Fruit fly (Drosophila melanogaster) whole organism, embryonic: Measurements from ENCODE around the gene Tango2.

Source experiments
- BtbVII ChIP-seq: fragments of 200-800 bp; sonication (Bioruptor generic); optimal IDR thresholded peaks from 3 replicates; lab custom pipeline; 2017; ENCODE audit warnings: missing biosample characterization, mild to moderate bottlenecking, missing genetic modification characterization
- CG10209 ChIP-seq: fragments of 200-800 bp; sonication (Bioruptor generic); optimal IDR thresholded peaks from 3 replicates; lab custom pipeline; 2017; ENCODE audit warnings: missing biosample characterization, mild to moderate bottlenecking, missing genetic modification characterization, missing genetic modification reagents
- CG1024 ChIP-seq: fragments of 200-800 bp; sonication (Bioruptor generic); IDR thresholded peaks from 2 replicates; pipeline ENCODE4 v1.3.6; 2022; ENCODE audit warnings: missing biosample characterization, missing genetic modification characterization
- CG10431 ChIP-seq: fragments of 200-800 bp; sonication (Bioruptor generic); optimal IDR thresholded peaks from 3 replicates; lab custom pipeline; 2018; ENCODE audit warnings: missing biosample characterization, mild to moderate bottlenecking, missing genetic modification characterization
- CG11456 ChIP-seq: fragments of 200-800 bp; sonication (Bioruptor generic); IDR thresholded peaks from 3 replicates; pipeline ENCODE4 v1.3.6; 2022; ENCODE audit warnings: missing biosample characterization, missing genetic modification characterization
- CG11560 ChIP-seq: fragments of 200-800 bp; sonication (Bioruptor generic); IDR thresholded peaks from 3 replicates; pipeline ENCODE4 v1.3.6; 2022; ENCODE audit warnings: missing biosample characterization, missing genetic modification characterization
- CG12104 ChIP-seq: fragments of 200-800 bp; sonication (Bioruptor generic); optimal IDR thresholded peaks from 3 replicates; lab custom pipeline; 2016; ENCODE audit warnings: missing biosample characterization, missing genetic modification characterization
- CG13424 ChIP-seq: fragments of 200-800 bp; sonication (Bioruptor generic); optimal IDR thresholded peaks from 2 replicates; lab custom pipeline; 2019; ENCODE audit warnings: missing biosample characterization, mild to moderate bottlenecking, missing genetic modification characterization, moderate library complexity
- CG14014 ChIP-seq: fragments of 200-800 bp; sonication (Bioruptor generic); IDR thresholded peaks from 2 replicates; pipeline ENCODE4 v1.3.6; 2022; ENCODE audit warnings: missing biosample characterization, missing genetic modification characterization
- CG17912 ChIP-seq: fragments of 200-800 bp; sonication (Bioruptor generic); optimal IDR thresholded peaks from 2 replicates; lab custom pipeline; 2018; ENCODE audit warnings: missing biosample characterization, mild to moderate bottlenecking, missing genetic modification characterization
- CG2712 ChIP-seq: fragments of 200-800 bp; optimal IDR thresholded peaks from 3 replicates; lab custom pipeline; 2019; ENCODE audit warnings: missing biosample characterization, mild to moderate bottlenecking, missing genetic modification characterization, moderate library complexity
- CG2875 ChIP-seq: fragments of 200-800 bp; sonication (Bioruptor generic); optimal IDR thresholded peaks from 2 replicates; lab custom pipeline; 2017; ENCODE audit warnings: missing biosample characterization, mild to moderate bottlenecking, missing genetic modification characterization, missing genetic modification reagents
- CG30403 ChIP-seq: fragments of 200-800 bp; sonication (Bioruptor generic); optimal IDR thresholded peaks from 3 replicates; lab custom pipeline; 2016; ENCODE audit warnings: missing biosample characterization, missing genetic modification characterization
- CG31388 ChIP-seq: fragments of 200-800 bp; sonication (Bioruptor generic); optimal IDR thresholded peaks from 2 replicates; lab custom pipeline; 2016; ENCODE audit warnings: missing biosample characterization, missing genetic modification characterization
- CG3407 ChIP-seq: fragments of 200-800 bp; sonication (Bioruptor generic); optimal IDR thresholded peaks from 2 replicates; lab custom pipeline; 2018; ENCODE audit warnings: missing biosample characterization, mild to moderate bottlenecking, missing genetic modification characterization
- CG6272 ChIP-seq: fragments of 200-800 bp; sonication (Bioruptor generic); IDR thresholded peaks from 2 replicates; pipeline ENCODE4 v1.3.6; 2022; ENCODE audit warnings: missing biosample characterization, missing genetic modification characterization
- CG6654 ChIP-seq: fragments of 200-800 bp; sonication (Bioruptor generic); optimal IDR thresholded peaks from 2 replicates; lab custom pipeline; 2017; ENCODE audit warnings: missing biosample characterization, mild to moderate bottlenecking, missing genetic modification characterization
- CG7357 ChIP-seq: fragments of 200-800 bp; sonication (Bioruptor generic); IDR thresholded peaks from 3 replicates; pipeline ENCODE4 v1.3.6; 2022; ENCODE audit warnings: missing biosample characterization, missing genetic modification characterization
- CG7786 ChIP-seq: fragments of 200-800 bp; sonication (Bioruptor generic); optimal IDR thresholded peaks from 2 replicates; lab custom pipeline; 2016; ENCODE audit warnings: missing biosample characterization, missing genetic modification characterization
- Dll ChIP-seq: fragments of 200-800 bp; sonication (Bioruptor generic); IDR thresholded peaks from 4 replicates; pipeline ENCODE4 v1.3.6; 2022; ENCODE audit warnings: missing biosample characterization, missing genetic modification characterization; ENCODE audit not compliant: partially characterized antibody
- E2f2 ChIP-seq: fragments of 200-800 bp; sonication (Bioruptor generic); IDR thresholded peaks from 2 replicates; pipeline ENCODE4 v1.3.6; 2022; ENCODE audit warnings: missing biosample characterization, missing genetic modification characterization
- Ets97D ChIP-seq: fragments of 200-800 bp; sonication (Bioruptor generic); optimal IDR thresholded peaks from 3 replicates; lab custom pipeline; 2016; ENCODE audit warnings: missing biosample characterization, missing genetic modification characterization
- HHEX ChIP-seq: fragments of 200-800 bp; sonication (Bioruptor generic); optimal IDR thresholded peaks from 3 replicates; lab custom pipeline; 2017; ENCODE audit warnings: missing biosample characterization, mild to moderate bottlenecking, missing genetic modification characterization, missing genetic modification reagents
- HLH54F ChIP-seq: fragments of 200-800 bp; sonication (Bioruptor generic); optimal IDR thresholded peaks from 3 replicates; lab custom pipeline; 2016; ENCODE audit warnings: missing biosample characterization, missing genetic modification characterization
- Hr39 ChIP-seq: fragments of >200 bp; optimal IDR thresholded peaks from 2 replicates; lab custom pipeline; 2017
- Jarid2 ChIP-seq: fragments of 200-800 bp; sonication (Bioruptor generic); optimal IDR thresholded peaks from 3 replicates; lab custom pipeline; 2017; ENCODE audit warnings: mild to moderate bottlenecking, missing biosample characterization, missing genetic modification reagents, missing genetic modification characterization
- MBD-R2 ChIP-seq: fragments of 200-800 bp; sonication (Bioruptor generic); IDR thresholded peaks from 2 replicates; pipeline ENCODE4 v1.3.6; 2022; ENCODE audit warnings: missing biosample characterization, missing genetic modification characterization
- Max ChIP-seq: fragments of 200-800 bp; sonication (Bioruptor generic); optimal IDR thresholded peaks from 2 replicates; lab custom pipeline; 2016; ENCODE audit warnings: missing biosample characterization, mild to moderate bottlenecking, missing genetic modification characterization
- Nf-YC ChIP-seq: fragments of 200-800 bp; optimal IDR thresholded peaks from 3 replicates; lab custom pipeline; 2019; ENCODE audit warnings: missing biosample characterization, mild to moderate bottlenecking, missing genetic modification characterization, moderate library complexity
- Oaz ChIP-seq: fragments of 200-800 bp; sonication (Bioruptor generic); IDR thresholded peaks from 2 replicates; pipeline ENCODE4 v1.3.6; 2022; ENCODE audit warnings: missing biosample characterization, missing genetic modification characterization
- Sin3A ChIP-seq: fragments of >200 bp; optimal IDR thresholded peaks from 2 replicates; lab custom pipeline; 2018
- Sry-β ChIP-seq: fragments of 200-800 bp; sonication (Bioruptor generic); optimal IDR thresholded peaks from 2 replicates; lab custom pipeline; 2018; ENCODE audit warnings: missing biosample characterization, mild to moderate bottlenecking, missing genetic modification characterization, moderate library complexity
- Taf1 ChIP-seq: fragments of 200-800 bp; sonication (Bioruptor generic); IDR thresholded peaks from 2 replicates; pipeline ENCODE4 v1.3.6; 2022; ENCODE audit warnings: missing biosample characterization, missing genetic modification characterization
- bcd ChIP-seq: fragments of 200-800 bp; sonication (Bioruptor generic); optimal IDR thresholded peaks from 2 replicates; lab custom pipeline; 2017; ENCODE audit warnings: missing biosample characterization, mild to moderate bottlenecking, missing genetic modification characterization
- crol ChIP-seq: fragments of 200-800 bp; sonication (Bioruptor generic); IDR thresholded peaks from 2 replicates; pipeline ENCODE4 v1.3.6; 2022; ENCODE audit warnings: missing biosample characterization, missing genetic modification characterization
- cwo ChIP-seq: fragments of 200-800 bp; sonication (Bioruptor generic); optimal IDR thresholded peaks from 3 replicates; lab custom pipeline; 2017; ENCODE audit warnings: missing biosample characterization, missing genetic modification characterization, mild to moderate bottlenecking, moderate library complexity, missing genetic modification reagents
- disco-r ChIP-seq: fragments of 200-800 bp; sonication (Bioruptor generic); optimal IDR thresholded peaks from 2 replicates; lab custom pipeline; 2016; ENCODE audit warnings: missing biosample characterization, missing genetic modification characterization
- dysf ChIP-seq: fragments of 200-800 bp; sonication (Bioruptor generic); IDR thresholded peaks from 3 replicates; pipeline ENCODE4 v1.3.6; 2022; ENCODE audit warnings: missing biosample characterization, missing genetic modification characterization
- en ChIP-seq: fragments of 200-800 bp; sonication (Bioruptor generic); optimal IDR thresholded peaks from 2 replicates; lab custom pipeline; 2016; ENCODE audit warnings: missing biosample characterization, missing genetic modification characterization
- eve ChIP-seq, 2 experiments: fragments of >200 bp; optimal IDR thresholded peaks; 2 replicates each; lab custom pipeline; 2017; ENCODE audit warnings: missing biosample characterization in 2 of 2, missing genetic modification characterization in 2 of 2
- ewg ChIP-seq: fragments of 200-800 bp; sonication (Bioruptor generic); optimal IDR thresholded peaks from 3 replicates; lab custom pipeline; 2017; ENCODE audit warnings: mild to moderate bottlenecking, missing biosample characterization, missing genetic modification reagents, missing genetic modification characterization
- fd64A ChIP-seq: fragments of 200-800 bp; sonication (Bioruptor generic); optimal IDR thresholded peaks from 3 replicates; lab custom pipeline; 2018; ENCODE audit warnings: missing biosample characterization, mild to moderate bottlenecking, missing genetic modification characterization
- gce ChIP-seq: fragments of 200-800 bp; sonication (Bioruptor generic); IDR thresholded peaks from 3 replicates; pipeline ENCODE4 v1.3.6; 2022; ENCODE audit warnings: missing biosample characterization, missing genetic modification characterization
- grn ChIP-seq: fragments of 200-800 bp; sonication (Bioruptor generic); optimal IDR thresholded peaks from 3 replicates; lab custom pipeline; 2017; ENCODE audit warnings: missing biosample characterization, missing genetic modification characterization
- onecut ChIP-seq: fragments of 200-800 bp; sonication (Bioruptor generic); IDR thresholded peaks from 2 replicates; pipeline ENCODE4 v1.3.6; 2022; ENCODE audit warnings: missing biosample characterization, missing genetic modification characterization
- ranshi ChIP-seq: fragments of 200-800 bp; sonication (Bioruptor generic); IDR thresholded peaks from 2 replicates; pipeline ENCODE4 v1.3.6; 2022; ENCODE audit warnings: missing biosample characterization, missing genetic modification characterization
- row ChIP-seq: fragments of 200-800 bp; sonication (Bioruptor generic); IDR thresholded peaks from 3 replicates; pipeline ENCODE4 v1.3.6; 2022; ENCODE audit warnings: missing biosample characterization, missing genetic modification characterization
- sens-2 ChIP-seq: fragments of 200-800 bp; sonication (Bioruptor generic); IDR thresholded peaks from 2 replicates; pipeline ENCODE4 v1.3.6; 2022; ENCODE audit warnings: missing biosample characterization, missing genetic modification characterization
- so ChIP-seq: fragments of 200-800 bp; sonication (Bioruptor generic); IDR thresholded peaks from 3 replicates; pipeline ENCODE4 v1.3.6; 2022; ENCODE audit warnings: missing biosample characterization, missing genetic modification characterization
- trem ChIP-seq: fragments of 200-800 bp; optimal IDR thresholded peaks from 3 replicates; lab custom pipeline; 2019; ENCODE audit warnings: missing biosample characterization, mild to moderate bottlenecking, missing genetic modification characterization, moderate library complexity
- wek ChIP-seq: fragments of 200-800 bp; sonication (Bioruptor generic); optimal IDR thresholded peaks from 3 replicates; lab custom pipeline; 2018; ENCODE audit warnings: missing biosample characterization, mild to moderate bottlenecking, missing genetic modification characterization, moderate library complexity
- wor ChIP-seq: fragments of 200-800 bp; sonication (Bioruptor generic); IDR thresholded peaks from 2 replicates; pipeline ENCODE4 v1.3.6; 2022; ENCODE audit warnings: missing biosample characterization, missing genetic modification characterization
- zfh1 ChIP-seq: fragments of 200-800 bp; sonication (Bioruptor generic); IDR thresholded peaks from 3 replicates; pipeline ENCODE4 v1.3.6; 2022; ENCODE audit warnings: missing biosample characterization, missing genetic modification characterization

Tango2 gene

dm6 chrX:13568127-13568526 lies 48.7 kb upstream of the Tango2 start (continued):
- TF ChIP-seq HHEX (GFP tag; lab: Kevin White, UChicago) = no peak
- TF ChIP-seq so (GFP tag; lab: Robert Waterston, UW) = no peak
- peak; percentile 50; the same call in 1 of the 3 replicates for TF ChIP-seq zfh1 (GFP tag; lab: Robert Waterston, UW)
- peak; percentile 35; the same call in 1 of the 3 replicates for TF ChIP-seq CG11456
- TF ChIP-seq Taf1 (GFP tag; lab: Robert Waterston, UW) = no peak
- no peak for TF ChIP-seq HLH54F
- no peak for TF ChIP-seq Ets97D (GFP tag; lab: Kevin White, UChicago)
- TF ChIP-seq CG2875 (GFP tag; lab: Kevin White, UChicago) = no peak
- no peak for TF ChIP-seq Oaz (GFP tag; lab: Robert Waterston, UW)
- TF ChIP-seq wek (GFP tag; lab: Kevin White, UChicago) = no peak
- TF ChIP-seq CG6654 (GFP tag; lab: Kevin White, UChicago) = no peak
- no peak for TF ChIP-seq en (GFP tag; lab: Kevin White, UChicago)
- no peak for TF ChIP-seq Dll
- no peak for TF ChIP-seq disco-r (GFP tag; lab: Kevin White, UChicago)
- TF ChIP-seq eve (GFP tag; optimal IDR thresholded peaks at IDR 0.05; lab: Kevin White, UChicago) = peak in 1 of 2 experiments; percentile 30
- no peak for TF ChIP-seq E2f2 (GFP tag; lab: Robert Waterston, UW)
- no peak for TF ChIP-seq CG17912 (GFP tag; lab: Kevin White, UChicago)
- TF ChIP-seq grn (GFP tag; lab: Kevin White, UChicago) = no peak
- TF ChIP-seq dysf = peak; percentile 57; the same call in 2 of the 3 replicates
- TF ChIP-seq CG7786 = no peak
- no peak for TF ChIP-seq wor (GFP tag; lab: Robert Waterston, UW)
- TF ChIP-seq CG6272 (GFP tag; lab: Robert Waterston, UW) = no peak
- TF ChIP-seq CG30403 (GFP tag; lab: Kevin White, UChicago) = peak; percentile 25
- no peak for TF ChIP-seq CG3407 (GFP tag; lab: Kevin White, UChicago)
- no peak for TF ChIP-seq BtbVII (GFP tag; lab: Kevin White, UChicago)
- TF ChIP-seq Jarid2 = no peak
- no peak for TF ChIP-seq Nf-YC (tag; lab: Kevin White, UChicago)
- TF ChIP-seq Sry-β (GFP tag; lab: Kevin White, UChicago) = no peak
- TF ChIP-seq CG7357 = no peak
- TF ChIP-seq CG31388 (GFP tag; lab: Kevin White, UChicago) = no peak
- TF ChIP-seq CG13424 (tag; lab: Kevin White, UChicago) = peak; percentile 16
- TF ChIP-seq sens-2 = no peak
- 0 out of 2 replicates have a peak, but pooled peaks have one; percentile 24 for TF ChIP-seq ranshi (GFP tag; lab: Robert Waterston, UW)
- no peak for TF ChIP-seq MBD-R2
- TF ChIP-seq CG10209 (GFP tag; lab: Kevin White, UChicago) = peak; percentile 1
- TF ChIP-seq Max (GFP tag; lab: Kevin White, UChicago) = no peak
- TF ChIP-seq onecut (GFP tag; lab: Robert Waterston, UW) = 0 out of 2 replicates have a peak, but pooled peaks have one; percentile 6
- no peak for TF ChIP-seq CG2712
- TF ChIP-seq Hr39 = no peak
- TF ChIP-seq row (GFP tag; lab: Robert Waterston, UW) = peak; percentile 55; the same call in 2 of the 3 replicates
- TF ChIP-seq crol (GFP tag; lab: Robert Waterston, UW) = no peak
- no peak for TF ChIP-seq CG11560 (tag; lab: Robert Waterston, UW)
- no peak for TF ChIP-seq fd64A (GFP tag; lab: Kevin White, UChicago)
- no peak for TF ChIP-seq CG10431
- TF ChIP-seq bcd = no peak
- TF ChIP-seq ewg = no peak
- no peak for TF ChIP-seq cwo (GFP tag; lab: Kevin White, UChicago)
- TF ChIP-seq CG14014 (GFP tag; lab: Robert Waterston, UW) = peak; percentile 22; the same call in 1 of the 2 replicates
- no peak for TF ChIP-seq CG12104
- TF ChIP-seq CG1024 = no peak
- TF ChIP-seq gce (GFP tag; lab: Robert Waterston, UW) = no peak
- no peak for TF ChIP-seq Sin3A (lab: Kevin White, UChicago)
- no peak for TF ChIP-seq trem (tag; lab: Kevin White, UChicago)
